Fruit fly (Drosophila melanogaster) whole organism, pupa: ENCODE results near the gene Cad96Cb.

Experiments used
- CG10348 ChIP-seq: fragments of 200-800 bp; sonication (Bioruptor generic); IDR thresholded peaks from 2 replicates; pipeline ENCODE4 v1.3.6; 2022; ENCODE audit warnings: missing biosample characterization, missing genetic modification characterization
- CG12605 ChIP-seq: fragments of 200-800 bp; sonication (Bioruptor generic); IDR thresholded peaks from 2 replicates; pipeline ENCODE4 v1.3.6; 2022; ENCODE audit warnings: missing biosample characterization, missing genetic modification characterization
- CG13204 ChIP-seq: fragments of 200-800 bp; sonication (Bioruptor generic); optimal IDR thresholded peaks from 2 replicates; lab custom pipeline; 2018; ENCODE audit warnings: missing biosample characterization, mild to moderate bottlenecking, missing genetic modification characterization, moderate library complexity
- CG14655 ChIP-seq: fragments of 200-800 bp; sonication (Bioruptor generic); optimal IDR thresholded peaks from 3 replicates; lab custom pipeline; 2017; ENCODE audit warnings: mild to moderate bottlenecking, missing biosample characterization, missing genetic modification reagents, missing genetic modification characterization
- CG15710 ChIP-seq: fragments of 200-800 bp; sonication (Bioruptor generic); optimal IDR thresholded peaks from 2 replicates; lab custom pipeline; 2018; ENCODE audit warnings: missing biosample characterization, mild to moderate bottlenecking, missing genetic modification characterization, moderate library complexity
- CG17806 ChIP-seq: fragments of 200-800 bp; sonication (Bioruptor generic); optimal IDR thresholded peaks from 2 replicates; lab custom pipeline; 2018; ENCODE audit warnings: missing biosample characterization, mild to moderate bottlenecking, missing genetic modification characterization, moderate library complexity
- CG32121 ChIP-seq: fragments of 200-800 bp; sonication (Bioruptor generic); IDR thresholded peaks from 2 replicates; pipeline ENCODE4 v1.3.6; 2022; ENCODE audit warnings: missing biosample characterization, missing genetic modification characterization
- CG34367 ChIP-seq: fragments of 200-800 bp; sonication (Bioruptor generic); optimal IDR thresholded peaks from 2 replicates; lab custom pipeline; 2018; ENCODE audit warnings: missing biosample characterization, mild to moderate bottlenecking, missing genetic modification characterization
- CG4496 ChIP-seq: fragments of 200-800 bp; sonication (Bioruptor generic); IDR thresholded peaks from 3 replicates; pipeline ENCODE4 v1.3.6; 2022; ENCODE audit warnings: missing biosample characterization, missing genetic modification characterization
- CG8159 ChIP-seq: fragments of 200-800 bp; sonication (Bioruptor generic); optimal IDR thresholded peaks from 3 replicates; lab custom pipeline; 2018; ENCODE audit warnings: missing biosample characterization, mild to moderate bottlenecking, missing genetic modification characterization, moderate library complexity
- CG8301 ChIP-seq: fragments of 200-800 bp; sonication (Bioruptor generic); optimal IDR thresholded peaks from 2 replicates; lab custom pipeline; 2018; ENCODE audit warnings: missing biosample characterization, mild to moderate bottlenecking, missing genetic modification characterization
- CG9948 ChIP-seq: fragments of 200-800 bp; sonication (Bioruptor generic); optimal IDR thresholded peaks from 2 replicates; lab custom pipeline; 2018; ENCODE audit warnings: missing biosample characterization, mild to moderate bottlenecking, missing genetic modification characterization, moderate library complexity
- D1 ChIP-seq: fragments of 200-800 bp; sonication (Bioruptor generic); optimal IDR thresholded peaks from 2 replicates; lab custom pipeline; 2018; ENCODE audit warnings: missing biosample characterization, mild to moderate bottlenecking, missing genetic modification characterization, moderate library complexity
- EcR ChIP-seq: fragments of 200-800 bp; sonication (Bioruptor generic); optimal IDR thresholded peaks from 3 replicates; lab custom pipeline; 2019; ENCODE audit warnings: missing biosample characterization, missing genetic modification characterization, mild to moderate bottlenecking, moderate library complexity, missing genetic modification reagents
- Ets98B ChIP-seq: fragments of 200-800 bp; sonication (Bioruptor generic); IDR thresholded peaks from 2 replicates; pipeline ENCODE4 v1.3.6; 2022; ENCODE audit warnings: missing biosample characterization, missing genetic modification characterization
- Pif1A ChIP-seq: fragments of 200-800 bp; sonication (Bioruptor generic); optimal IDR thresholded peaks from 3 replicates; lab custom pipeline; 2016; ENCODE audit warnings: missing biosample characterization, missing genetic modification characterization
- Pif1B ChIP-seq: fragments of 200-800 bp; sonication (Bioruptor generic); optimal IDR thresholded peaks from 3 replicates; lab custom pipeline; 2016; ENCODE audit warnings: missing biosample characterization, missing genetic modification characterization
- Snoo ChIP-seq: fragments of 200-800 bp; sonication (Bioruptor generic); optimal IDR thresholded peaks from 3 replicates; lab custom pipeline; 2017; ENCODE audit warnings: missing biosample characterization, mild to moderate bottlenecking, missing genetic modification characterization, inconsistent platforms
- fd96Ca ChIP-seq: fragments of 200-800 bp; sonication (Bioruptor generic); IDR thresholded peaks from 3 replicates; pipeline ENCODE4 v1.3.6; 2022; ENCODE audit warnings: missing biosample characterization, missing genetic modification characterization
- gl ChIP-seq: fragments of 200-800 bp; sonication (Bioruptor generic); optimal IDR thresholded peaks from 2 replicates; lab custom pipeline; 2018; ENCODE audit warnings: missing biosample characterization, mild to moderate bottlenecking, missing genetic modification characterization
- rn ChIP-seq: fragments of 200-800 bp; sonication (Bioruptor generic); IDR thresholded peaks from 2 replicates; pipeline ENCODE4 v1.3.6; 2022; ENCODE audit warnings: missing biosample characterization, missing genetic modification characterization

Gene Cad96Cb

dm6 chr3R:25269909-25270308 is 37.8 kb upstream of the Cad96Cb start, which contains the start of the genes CG11889 and CG11891:
CG11889 (plus strand) TSS chr3R:25270209.
CG11891 (plus strand) TSS chr3R:25270209.
- TF ChIP-seq CG12605 (GFP tag; lab: Robert Waterston, UW), result no peak
- no peak for TF ChIP-seq Pif1B (GFP tag; lab: Kevin White, UChicago)
- TF ChIP-seq CG32121 (GFP tag; lab: Robert Waterston, UW), result no peak
- no peak for TF ChIP-seq Snoo (tag; lab: Kevin White, UChicago)
- no peak for TF ChIP-seq EcR (GFP tag; lab: Kevin White, UChicago)
- no peak for TF ChIP-seq CG13204 (GFP tag; lab: Kevin White, UChicago)
- TF ChIP-seq CG10348 (GFP tag; lab: Robert Waterston, UW), result no peak

- TF ChIP-seq CG17806 (tag; lab: Kevin White, UChicago) (no peak), CG15710 (tag; lab: Kevin White, UChicago) (no peak), CG13204 (GFP tag; lab: Kevin White, UChicago) (no peak), CG8301 (no peak), Pif1B (GFP tag; lab: Kevin White, UChicago) (no peak), CG9948 (tag; lab: Kevin White, UChicago) (no peak), Ets98B (no peak), fd96Ca (GFP tag; lab: Robert Waterston, UW) (no peak), CG14655 (GFP tag; lab: Kevin White, UChicago) (no peak), CG12605 (GFP tag; lab: Robert Waterston, UW) (no peak), rn (GFP tag; lab: Robert Waterston, UW) (no peak), gl (tag; lab: Kevin White, UChicago) (no peak), D1 (tag; lab: Kevin White, UChicago) (no peak), CG4496 (GFP tag; lab: Robert Waterston, UW) (no peak), EcR (GFP tag; lab: Kevin White, UChicago) (no peak), Pif1A (GFP tag; lab: Kevin White, UChicago) (no peak)
Observed at dm6 chr3R:25266751-25267150, 34.6 kb upstream of the Cad96Cb start.

dm6 chr3R:25265589-25266201 is 33.6 kb upstream of the Cad96Cb start, which contains the start of the genes GlnRS and RIOK2:
GlnRS (minus strand) TSS chr3R:25265721.
RIOK2 (plus strand) TSS chr3R:25265844.
- TF ChIP-seq CG15710 (tag; lab: Kevin White, UChicago), result no peak
- no peak for TF ChIP-seq CG9948 (tag; lab: Kevin White, UChicago)
- no peak for TF ChIP-seq EcR (GFP tag; lab: Kevin White, UChicago)
- peak; percentile 51; the same call in 1 of the 2 replicates for TF ChIP-seq CG12605 (GFP tag; lab: Robert Waterston, UW)
- no peak for TF ChIP-seq gl (tag; lab: Kevin White, UChicago)
- TF ChIP-seq CG34367 (tag; lab: Kevin White, UChicago), result no peak
- no peak for TF ChIP-seq CG32121 (GFP tag; lab: Robert Waterston, UW)

- peak; percentile 53 for TF ChIP-seq CG17806 (tag; lab: Kevin White, UChicago)
- TF ChIP-seq gl (tag; lab: Kevin White, UChicago), result no peak
- TF ChIP-seq CG12605 (GFP tag; lab: Robert Waterston, UW), result no peak
- TF ChIP-seq CG10348 (GFP tag; lab: Robert Waterston, UW), result peak; percentile 46; the same call in 1 of the 2 replicates
- TF ChIP-seq CG34367 (tag; lab: Kevin White, UChicago), result peak; percentile 39
- no peak for TF ChIP-seq CG8301
- TF ChIP-seq CG15710 (tag; lab: Kevin White, UChicago), result peak; percentile 48
- TF ChIP-seq EcR (GFP tag; lab: Kevin White, UChicago), result peak; percentile 81
- TF ChIP-seq CG8159 (tag; lab: Kevin White, UChicago), result no peak
- no peak for TF ChIP-seq rn (GFP tag; lab: Robert Waterston, UW)
- TF ChIP-seq Pif1B (GFP tag; lab: Kevin White, UChicago), result no peak
- peak; percentile 82 for TF ChIP-seq CG4496 (GFP tag; lab: Robert Waterston, UW)
- TF ChIP-seq Snoo (tag; lab: Kevin White, UChicago), result peak; percentile 34
- TF ChIP-seq fd96Ca (GFP tag; lab: Robert Waterston, UW), result peak; percentile 64; the same call in 2 of the 3 replicates
- TF ChIP-seq CG9948 (tag; lab: Kevin White, UChicago), result peak; percentile 49
- TF ChIP-seq CG14655 (GFP tag; lab: Kevin White, UChicago), result no peak
- no peak for TF ChIP-seq Pif1A (GFP tag; lab: Kevin White, UChicago)
- peak; percentile 62 for TF ChIP-seq Ets98B
- no peak for TF ChIP-seq D1 (tag; lab: Kevin White, UChicago)
- TF ChIP-seq CG13204 (GFP tag; lab: Kevin White, UChicago), result no peak
- TF ChIP-seq CG32121 (GFP tag; lab: Robert Waterston, UW), result peak; percentile 75
Observed at dm6 chr3R:25262322-25262761, 30.2 kb upstream of the Cad96Cb start, which contains the start of the genes Kdsr and CG11858. Kdsr (minus strand) TSS chr3R:25262498. CG11858 (plus strand) TSS chr3R:25262741.

dm6 chr3R:25260670-25261069 is 28.5 kb upstream of the Cad96Cb start:
- no peak for TF ChIP-seq CG14655 (GFP tag; lab: Kevin White, UChicago)
- no peak for TF ChIP-seq CG13204 (GFP tag; lab: Kevin White, UChicago)
- TF ChIP-seq D1 (tag; lab: Kevin White, UChicago), result no peak
- no peak for TF ChIP-seq Pif1A (GFP tag; lab: Kevin White, UChicago)
- TF ChIP-seq CG17806 (tag; lab: Kevin White, UChicago), result no peak
- no peak for TF ChIP-seq CG8301
- no peak for TF ChIP-seq Snoo (tag; lab: Kevin White, UChicago)
- TF ChIP-seq Pif1B (GFP tag; lab: Kevin White, UChicago), result no peak
- TF ChIP-seq CG9948 (tag; lab: Kevin White, UChicago), result no peak
- no peak for TF ChIP-seq CG34367 (tag; lab: Kevin White, UChicago)
- TF ChIP-seq, all 21 proteins: peak for 0
